Fruit fly (Drosophila melanogaster): ENCODE data around the gene CG33230.

DNA sequence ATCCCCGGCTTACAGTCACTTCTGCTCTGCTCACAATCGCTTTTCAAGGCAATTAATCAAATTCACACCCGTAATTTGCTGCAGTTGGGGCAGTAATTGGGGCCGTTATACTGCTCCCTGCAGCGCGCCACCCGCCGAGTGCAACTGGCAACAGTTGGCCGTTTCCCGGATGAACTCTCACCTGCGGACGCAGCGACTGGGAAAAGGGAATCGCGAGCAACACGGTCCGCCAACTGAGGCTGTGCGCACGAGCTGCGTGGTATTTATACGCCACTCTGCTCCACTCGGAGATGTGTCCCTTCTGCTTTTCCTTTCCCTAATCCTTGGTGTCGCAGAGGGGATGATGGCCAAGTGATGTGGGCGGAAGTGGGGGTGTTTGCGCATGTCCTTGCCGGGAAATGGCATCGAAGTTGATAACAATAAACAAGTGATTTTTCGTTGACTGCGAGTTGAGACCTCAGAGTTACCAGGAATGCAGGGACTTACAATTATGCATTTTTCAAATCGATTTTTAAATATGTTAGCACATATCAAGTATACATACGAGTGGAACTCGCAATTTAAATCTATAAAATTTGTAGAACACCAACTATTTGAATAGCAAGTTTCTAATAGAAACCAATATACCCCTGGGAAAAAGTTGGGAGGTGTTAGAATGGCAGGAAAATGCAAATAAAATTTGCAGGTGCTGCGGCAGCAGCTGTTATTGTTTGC lies 11.0 kb downstream of the CG33230 start, which contains the start of gene GC:
- TF ChIP-seq br (GFP tag; optimal IDR thresholded peaks at IDR 0.05) (no peak), Myc (optimal IDR thresholded peaks at IDR 0.05) (no peak), fru (GFP tag; optimal IDR thresholded peaks at IDR 0.05) (no peak), Mio (GFP tag; optimal IDR thresholded peaks at IDR 0.05) (no peak), Rel (GFP tag; optimal IDR thresholded peaks at IDR 0.05) (no peak), Rel (tag; optimal IDR thresholded peaks at IDR 0.05) (no peak), Sp1 (GFP tag; optimal IDR thresholded peaks at IDR 0.05) (no peak), h (GFP tag; optimal IDR thresholded peaks at IDR 0.05) (no peak), pan (optimal IDR thresholded peaks at IDR 0.05) (no peak), foxo (GFP tag; optimal IDR thresholded peaks at IDR 0.05) (peak in 1 of 2 experiments; percentile 17), CrebA (GFP tag; optimal IDR thresholded peaks at IDR 0.05; ENCODE audit: borderline replicate concordance) (no peak), CG32264 (GFP tag; optimal IDR thresholded peaks at IDR 0.05) (no peak)

Data from whole organism, wandering third instar larva.